Worm (Caenorhabditis elegans): ENCODE measurements around the gene K08F9.4.

DNA sequence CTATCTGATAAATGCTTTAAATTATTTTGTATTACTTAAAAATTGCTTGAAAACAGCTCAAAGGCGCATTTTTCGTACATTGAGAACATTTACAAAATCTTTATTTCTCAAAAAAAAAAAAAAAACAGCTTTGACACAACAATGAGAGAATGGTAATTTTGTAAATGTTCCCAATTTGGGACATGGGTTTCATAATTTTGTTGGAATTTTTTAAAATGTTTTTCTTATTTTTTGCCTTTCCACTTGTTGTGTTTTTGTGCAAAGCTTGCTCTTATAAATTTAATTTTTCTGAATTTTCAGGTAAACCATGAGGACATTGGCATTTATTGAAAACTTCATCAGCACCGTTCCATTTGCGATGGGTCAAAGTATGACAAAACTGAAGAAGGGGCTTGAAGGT, 32.2 kb upstream of the K08F9.4 start, which contains the start of gene T01G5.7:
- TF ChIP-seq ceh-36 (tag; optimal IDR thresholded peaks at IDR 0.05) (no peak), tbx-37 (GFP tag; conservative IDR thresholded peaks at IDR 0.05) (no peak), hnd-1 (tag; optimal IDR thresholded peaks at IDR 0.05) (no peak), hmg-4 (GFP tag; optimal IDR thresholded peaks at IDR 0.05) (no peak), ama-1 (optimal IDR thresholded peaks at IDR 0.05) (no peak), tra-4 (tag; optimal IDR thresholded peaks at IDR 0.05) (no peak), pes-1 (GFP tag; IDR thresholded peaks at IDR 0.05) (no peak), flt-1 (GFP tag; IDR thresholded peaks at IDR 0.05) (no peak), scrt-1 (GFP tag; IDR thresholded peaks at IDR 0.05) (no peak), sea-1 (GFP tag; conservative IDR thresholded peaks at IDR 0.05) (no peak), hmbx-1 (tag; optimal IDR thresholded peaks at IDR 0.05) (no peak)

All from whole organism, early embryonic.